Fruit fly (Drosophila melanogaster): ENCODE measurements around the gene CG2604.

CG2604 gene

dm6 chr3R:5211901-5212758, 11.0 kb downstream of the CG2604 start (continued):
- no peak for TF ChIP-seq ham (GFP tag; IDR thresholded peaks at IDR 0.05)
- TF ChIP-seq CG7271 (tag; optimal IDR thresholded peaks at IDR 0.05), result peak; percentile 90
- no peak for TF ChIP-seq CG43689 (GFP tag; IDR thresholded peaks at IDR 0.05)
- no peak; the same call in 1 of the 2 replicates for TF ChIP-seq E2f1 (GFP tag; IDR thresholded peaks at IDR 0.05)
- no peak for TF ChIP-seq sug (tag; optimal IDR thresholded peaks at IDR 0.05)
- TF ChIP-seq NC2β (GFP tag; optimal IDR thresholded peaks at IDR 0.05), result peak; percentile 81
- no peak for TF ChIP-seq knrl (GFP tag; IDR thresholded peaks at IDR 0.05; ENCODE audit: partially characterized antibody)
- TF ChIP-seq H2.0 (GFP tag; IDR thresholded peaks at IDR 0.05), result peak; percentile 37; the same call in 1 of the 2 replicates
- TF ChIP-seq tgo (GFP tag; IDR thresholded peaks at IDR 0.05), result peak; percentile 32; the same call in 1 of the 3 replicates
- TF ChIP-seq CG18262 (tag; optimal IDR thresholded peaks at IDR 0.05), result peak; percentile 95
- TF ChIP-seq Lpt (GFP tag; optimal IDR thresholded peaks at IDR 0.05), result peak; percentile 5
- peak; percentile 67 for TF ChIP-seq CG18764 (GFP tag; optimal IDR thresholded peaks at IDR 0.05)
- TF ChIP-seq HmgD (GFP tag; optimal IDR thresholded peaks at IDR 0.05), result peak; percentile 14
- peak; percentile 70 for TF ChIP-seq CG1529 (GFP tag; optimal IDR thresholded peaks at IDR 0.05)
- TF ChIP-seq CG10543 (GFP tag; optimal IDR thresholded peaks at IDR 0.05), result peak; percentile 6
- no peak for TF ChIP-seq slou (GFP tag; optimal IDR thresholded peaks at IDR 0.05)
- TF ChIP-seq Stat92E (GFP tag; optimal IDR thresholded peaks at IDR 0.05), result peak in 1 of 3 experiments; percentile 92
- no peak for TF ChIP-seq CG7963 (GFP tag; IDR thresholded peaks at IDR 0.05; ENCODE audit: partially characterized antibody)
- TF ChIP-seq Hr51 (GFP tag; optimal IDR thresholded peaks at IDR 0.05), result peak; percentile 23 to 82
- peak; percentile 66 for TF ChIP-seq onecut (GFP tag; IDR thresholded peaks at IDR 0.05)
- peak; percentile 96 for TF ChIP-seq nerfin-1 (tag; optimal IDR thresholded peaks at IDR 0.05)
- no peak for TF ChIP-seq sc (optimal IDR thresholded peaks at IDR 0.05)
- peak; percentile 70 for TF ChIP-seq sc (GFP tag; optimal IDR thresholded peaks at IDR 0.05)
- TF ChIP-seq Ravus (GFP tag; IDR thresholded peaks at IDR 0.05), result no peak
- TF ChIP-seq CG9437 (GFP tag; optimal IDR thresholded peaks at IDR 0.05), result peak; percentile 3
- TF ChIP-seq CG17612 (GFP tag; IDR thresholded peaks at IDR 0.05), result no peak
- no peak for TF ChIP-seq cas (GFP tag; IDR thresholded peaks at IDR 0.05)
- peak; percentile 98 for TF ChIP-seq sens (GFP tag)
- peak; percentile 8 for TF ChIP-seq PHDP (tag; optimal IDR thresholded peaks at IDR 0.05)
- peak; percentile 65 for TF ChIP-seq CG15601 (tag; optimal IDR thresholded peaks at IDR 0.05)
- TF ChIP-seq lmd (GFP tag; IDR thresholded peaks at IDR 0.05), result peak; percentile 40; the same call in 1 of the 2 replicates
- peak; percentile 6 for TF ChIP-seq CG15073 (GFP tag; optimal IDR thresholded peaks at IDR 0.05)
- TF ChIP-seq CG12236 (GFP tag; optimal IDR thresholded peaks at IDR 0.05), result peak; percentile 84
- no peak for TF ChIP-seq bbx (GFP tag; IDR thresholded peaks at IDR 0.05; ENCODE audit: partially characterized antibody)
- peak; percentile 72 for TF ChIP-seq Camta (GFP tag; optimal IDR thresholded peaks at IDR 0.05)
- no peak for TF ChIP-seq fru (optimal IDR thresholded peaks at IDR 0.05)
- TF ChIP-seq CG11695 (GFP tag; IDR thresholded peaks at IDR 0.05), result peak; percentile 64; the same call in 1 of the 3 replicates
- TF ChIP-seq CG11398 (GFP tag; optimal IDR thresholded peaks at IDR 0.05), result peak; percentile 74
- TF ChIP-seq CG9797 (GFP tag; optimal IDR thresholded peaks at IDR 0.05), result no peak
- peak; percentile 77 for TF ChIP-seq CG9609 (GFP tag; optimal IDR thresholded peaks at IDR 0.05)
- peak; percentile 82 for TF ChIP-seq CG6813 (GFP tag; optimal IDR thresholded peaks at IDR 0.05)
- TF ChIP-seq btn (GFP tag; optimal IDR thresholded peaks at IDR 0.05), result peak; percentile 70
- TF ChIP-seq Kr (GFP tag; optimal IDR thresholded peaks at IDR 0.05), result peak; percentile 95
- no peak for TF ChIP-seq caup (GFP tag; optimal IDR thresholded peaks at IDR 0.05; ENCODE audit: severe bottlenecking)
- TF ChIP-seq CG14014 (GFP tag; IDR thresholded peaks at IDR 0.05), result no peak
- peak; percentile 52 for TF ChIP-seq CG17359 (tag; optimal IDR thresholded peaks at IDR 0.05)
- no peak for TF ChIP-seq Fer3 (tag; optimal IDR thresholded peaks at IDR 0.05)
- no peak for TF ChIP-seq sob (GFP tag; IDR thresholded peaks at IDR 0.05)
- no peak for TF ChIP-seq ash1 (GFP tag; optimal IDR thresholded peaks at IDR 0.05)
